Worm (Caenorhabditis elegans): Measurements from ENCODE around the gene srh-105.

srh-105 gene

DNA sequence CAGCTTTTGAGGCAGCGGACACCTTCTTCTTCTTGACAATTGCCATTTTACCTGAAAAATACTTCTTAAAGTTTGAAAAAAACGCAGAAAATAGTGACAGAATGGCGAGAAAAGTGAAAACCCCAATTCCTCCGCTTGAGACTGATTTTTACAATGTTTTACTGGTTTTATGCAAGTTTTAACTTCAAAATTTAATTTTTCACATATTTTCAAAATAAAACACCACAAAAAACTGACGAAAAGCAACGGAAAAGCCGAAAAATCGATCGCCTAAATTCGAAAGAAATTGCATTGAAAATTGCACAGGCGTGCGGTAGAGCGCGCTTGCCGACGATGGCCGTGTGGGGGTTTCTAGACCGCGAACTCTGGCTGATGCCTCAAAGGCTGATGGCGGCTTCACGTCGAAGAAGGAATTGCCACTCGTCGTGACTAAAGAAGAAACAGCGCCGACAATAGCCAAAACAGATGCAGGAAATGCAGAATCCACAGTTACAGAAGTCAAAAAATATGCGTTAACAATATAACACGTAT is 33.2 kb downstream of the srh-105 start, which contains the start of gene nsun-1 (continued):
- TF ChIP-seq elt-2 (tag; optimal IDR thresholded peaks at IDR 0.05) (peak; percentile 14), madf-2 (tag; optimal IDR thresholded peaks at IDR 0.05) (no peak)

DNA sequence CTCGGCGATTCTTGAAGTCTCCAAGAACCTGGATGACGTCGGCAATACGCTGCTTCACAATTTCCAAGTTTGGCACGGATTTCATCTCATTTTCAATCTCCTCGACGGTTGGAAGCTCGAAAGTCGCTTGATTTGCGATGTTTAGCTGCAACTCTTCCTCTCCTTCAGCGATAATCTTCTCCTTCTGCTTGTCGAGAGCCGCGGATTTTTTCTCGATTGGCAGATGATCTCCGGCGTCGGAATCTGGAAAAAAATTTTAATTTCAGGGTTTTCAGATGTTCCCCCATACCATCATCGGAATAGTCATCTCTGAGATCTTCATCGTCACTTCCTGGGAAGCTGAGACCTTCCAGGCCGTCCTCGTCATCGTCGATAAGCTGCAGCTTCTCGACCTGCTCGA is 33.8 kb downstream of the srh-105 start:
- TF ChIP-seq ttx-3 (tag; optimal IDR thresholded peaks at IDR 0.05): no peak
- no peak for TF ChIP-seq T23F11.4 (GFP tag; optimal IDR thresholded peaks at IDR 0.05)
- TF ChIP-seq sox-4 (tag; optimal IDR thresholded peaks at IDR 0.05): no peak
- no peak for TF ChIP-seq ztf-16 (tag; optimal IDR thresholded peaks at IDR 0.05)
- TF ChIP-seq ceh-9 (tag; optimal IDR thresholded peaks at IDR 0.05): no peak
- no peak for TF ChIP-seq lin-11 (tag; optimal IDR thresholded peaks at IDR 0.05)
- TF ChIP-seq tbx-7 (tag; optimal IDR thresholded peaks at IDR 0.05): no peak
- no peak for TF ChIP-seq dve-1 (tag; optimal IDR thresholded peaks at IDR 0.05)
- TF ChIP-seq unc-86 (tag; optimal IDR thresholded peaks at IDR 0.05): no peak
- no peak for TF ChIP-seq odd-2 (tag; optimal IDR thresholded peaks at IDR 0.05)
- TF ChIP-seq ceh-31 (tag; optimal IDR thresholded peaks at IDR 0.05): no peak
- TF ChIP-seq ceh-30 (tag; optimal IDR thresholded peaks at IDR 0.05): no peak
- no peak for TF ChIP-seq lim-6 (tag; optimal IDR thresholded peaks at IDR 0.05)
- TF ChIP-seq hlh-6 (tag; optimal IDR thresholded peaks at IDR 0.05): no peak
- TF ChIP-seq pag-3 (tag; optimal IDR thresholded peaks at IDR 0.05; ENCODE audit: borderline replicate concordance): no peak
- TF ChIP-seq fax-1 (tag; optimal IDR thresholded peaks at IDR 0.05): no peak

DNA sequence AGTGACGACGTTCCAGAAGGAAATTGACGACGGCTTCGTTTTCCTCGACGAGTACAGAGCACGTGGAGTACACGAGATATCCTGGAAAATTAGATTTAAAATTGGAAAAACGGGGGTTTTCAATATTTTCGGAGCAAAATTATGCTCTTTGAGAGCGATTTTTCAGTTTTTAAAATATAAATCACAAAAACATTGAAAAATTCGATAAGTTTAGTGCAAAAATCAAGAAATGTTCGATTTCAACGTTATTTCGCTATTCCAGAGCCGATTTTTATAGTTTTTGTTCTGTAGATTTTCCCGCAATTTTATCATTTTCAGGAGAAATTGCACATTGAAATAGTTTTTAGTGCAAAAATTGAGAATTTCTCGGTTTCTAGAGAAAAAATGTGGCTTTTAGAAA is 35.9 kb downstream of the srh-105 start, which contains the start of gene W07E6.5:
Gene W07E6.5 (plus strand): TSS at position 301 of the 400 bp plus-strand sequence.
- TF ChIP-seq pros-1 (tag; optimal IDR thresholded peaks at IDR 0.05) (no peak), npax-4 (tag; optimal IDR thresholded peaks at IDR 0.05) (no peak), sox-4 (tag; optimal IDR thresholded peaks at IDR 0.05) (no peak), C38D4.7 (GFP tag; optimal IDR thresholded peaks at IDR 0.05) (no peak), fax-1 (tag; optimal IDR thresholded peaks at IDR 0.05) (no peak), ceh-31 (tag; optimal IDR thresholded peaks at IDR 0.05) (no peak), syd-9 (tag; optimal IDR thresholded peaks at IDR 0.05) (no peak), ceh-24 (tag; optimal IDR thresholded peaks at IDR 0.05) (no peak), pqm-1 (tag; optimal IDR thresholded peaks at IDR 0.05) (no peak), gmeb-2 (tag; optimal IDR thresholded peaks at IDR 0.05) (no peak), sdc-2 (tag; optimal IDR thresholded peaks at IDR 0.05) (no peak), nhr-232 (tag; optimal IDR thresholded peaks at IDR 0.05) (no peak)

DNA sequence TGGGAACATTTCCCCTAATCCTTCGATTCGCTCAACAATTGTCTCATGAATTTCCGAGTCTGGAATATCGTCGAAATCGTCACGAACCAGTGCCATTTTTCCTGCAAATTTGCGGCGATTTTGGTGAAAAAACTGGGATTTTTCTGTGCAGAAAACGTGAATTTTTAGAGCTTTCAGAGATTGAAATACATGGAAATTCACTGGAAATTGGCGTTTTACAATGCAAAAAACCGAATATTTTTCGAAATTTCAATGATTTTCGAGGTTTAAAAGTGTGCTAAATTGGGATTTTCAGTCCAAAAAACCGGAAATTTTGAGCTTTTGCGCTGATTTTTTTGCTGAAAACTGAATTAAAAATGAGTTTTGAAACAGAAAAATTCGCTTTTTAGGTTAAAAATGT is 38.8 kb downstream of the srh-105 start, which contains the start of gene tomm-22:
Gene tomm-22 (minus strand): TSS at position 101 of the 400 bp plus-strand sequence.
- no peak for TF ChIP-seq nfya-1 (tag; optimal IDR thresholded peaks at IDR 0.05)
- TF ChIP-seq nhr-232 (tag; optimal IDR thresholded peaks at IDR 0.05): no peak
- TF ChIP-seq pag-3 (tag; optimal IDR thresholded peaks at IDR 0.05; ENCODE audit: borderline replicate concordance): no peak
- TF ChIP-seq sox-2 (GFP tag; IDR thresholded peaks at IDR 0.05): no peak
- TF ChIP-seq C38D4.7 (GFP tag; optimal IDR thresholded peaks at IDR 0.05): no peak
- no peak for TF ChIP-seq fkh-10 (GFP tag; optimal IDR thresholded peaks at IDR 0.05)
- no peak for TF ChIP-seq T23F11.4 (GFP tag; optimal IDR thresholded peaks at IDR 0.05)
- TF ChIP-seq pqm-1 (tag; optimal IDR thresholded peaks at IDR 0.05): no peak
- TF ChIP-seq ztf-16 (tag; optimal IDR thresholded peaks at IDR 0.05): no peak
- TF ChIP-seq mec-3 (tag; optimal IDR thresholded peaks at IDR 0.05; ENCODE audit: borderline replicate concordance): no peak
- TF ChIP-seq unc-3 (GFP tag; conservative IDR thresholded peaks at IDR 0.05): no peak
- TF ChIP-seq unc-3 (tag; optimal IDR thresholded peaks at IDR 0.05): no peak
- TF ChIP-seq ceh-6 (GFP tag; optimal IDR thresholded peaks at IDR 0.05): no peak

DNA sequence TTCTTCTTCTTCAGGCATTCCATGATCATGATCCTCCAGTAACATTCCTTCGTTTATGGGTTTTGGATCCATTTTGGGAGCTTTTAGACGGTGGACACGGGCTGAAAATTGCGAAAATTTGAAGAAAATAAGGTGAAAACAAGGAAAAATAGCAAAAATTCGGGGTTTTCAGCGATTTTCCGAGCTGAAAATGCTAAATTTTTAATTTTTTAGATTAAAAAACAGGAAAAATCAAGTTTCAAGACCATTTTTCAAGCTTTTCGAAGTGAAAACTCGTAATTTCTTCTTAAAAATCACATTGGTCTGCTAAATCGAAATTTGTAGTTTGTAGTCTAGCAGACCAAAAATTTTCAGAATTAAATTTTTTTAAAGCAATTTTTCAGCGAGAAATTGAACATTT is 41.9 kb downstream of the srh-105 start, which contains the start of gene nfyb-1:
Gene nfyb-1 (minus strand): TSS at position 101 of the 400 bp plus-strand sequence.
- TF ChIP-seq ceh-6 (GFP tag; optimal IDR thresholded peaks at IDR 0.05): no peak
- TF ChIP-seq fkh-10 (GFP tag; optimal IDR thresholded peaks at IDR 0.05): no peak
- no peak for TF ChIP-seq odd-2 (tag; optimal IDR thresholded peaks at IDR 0.05)
- no peak for TF ChIP-seq dmd-4 (tag; optimal IDR thresholded peaks at IDR 0.05; ENCODE audit: borderline replicate concordance)
- TF ChIP-seq ceh-31 (tag; optimal IDR thresholded peaks at IDR 0.05): no peak
- no peak for TF ChIP-seq madf-2 (tag; optimal IDR thresholded peaks at IDR 0.05)
- no peak for TF ChIP-seq ceh-30 (tag; optimal IDR thresholded peaks at IDR 0.05)
- TF ChIP-seq ttx-3 (tag; optimal IDR thresholded peaks at IDR 0.05): no peak
- TF ChIP-seq unc-55 (GFP tag; optimal IDR thresholded peaks at IDR 0.05): no peak
- no peak for TF ChIP-seq eyg-1 (tag; optimal IDR thresholded peaks at IDR 0.05)
- TF ChIP-seq mec-3 (tag; optimal IDR thresholded peaks at IDR 0.05; ENCODE audit: borderline replicate concordance): no peak
- no peak for TF ChIP-seq gmeb-2 (tag; optimal IDR thresholded peaks at IDR 0.05)
- no peak for TF ChIP-seq ama-1 (optimal IDR thresholded peaks at IDR 0.05)
- no peak for TF ChIP-seq ceh-45 (GFP tag; IDR thresholded peaks at IDR 0.05)
- TF ChIP-seq unc-86 (tag; optimal IDR thresholded peaks at IDR 0.05): no peak
- no peak for TF ChIP-seq elt-4 (tag; optimal IDR thresholded peaks at IDR 0.05)
- no peak for TF ChIP-seq hlh-8 (tag; optimal IDR thresholded peaks at IDR 0.05)
- no peak for TF ChIP-seq pha-4 (tag; optimal IDR thresholded peaks at IDR 0.05)
- TF ChIP-seq che-1 (tag; optimal IDR thresholded peaks at IDR 0.05): no peak

Data from whole organism, late embryonic.